Fruit fly (Drosophila melanogaster): Measurements from ENCODE around the gene CASK.

Gene CASK

DNA sequence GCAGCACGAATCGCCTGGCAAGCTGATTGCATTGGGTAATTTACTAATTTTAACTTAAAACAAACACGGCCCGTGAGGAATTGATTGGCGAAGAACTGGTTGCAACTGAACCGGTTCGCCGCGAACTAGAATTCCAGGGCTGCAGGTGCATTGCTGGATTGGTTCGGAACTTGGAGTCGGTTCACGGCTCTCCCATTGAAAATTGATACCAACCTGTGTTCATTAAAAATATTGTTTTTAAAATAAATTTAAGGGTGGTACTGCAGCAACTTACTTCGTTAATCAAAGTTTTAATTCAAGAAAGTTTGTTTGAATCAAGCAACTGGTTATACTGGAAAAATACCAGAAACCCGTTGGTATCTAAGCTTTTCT is at the start of gene CASK:
Gene CASK (minus strand): TSS at position 113 of the 372 bp plus-strand sequence.
- no peak for TF ChIP-seq CG17801 (GFP tag; optimal IDR thresholded peaks at IDR 0.05; ENCODE audit: partially characterized antibody)

DNA sequence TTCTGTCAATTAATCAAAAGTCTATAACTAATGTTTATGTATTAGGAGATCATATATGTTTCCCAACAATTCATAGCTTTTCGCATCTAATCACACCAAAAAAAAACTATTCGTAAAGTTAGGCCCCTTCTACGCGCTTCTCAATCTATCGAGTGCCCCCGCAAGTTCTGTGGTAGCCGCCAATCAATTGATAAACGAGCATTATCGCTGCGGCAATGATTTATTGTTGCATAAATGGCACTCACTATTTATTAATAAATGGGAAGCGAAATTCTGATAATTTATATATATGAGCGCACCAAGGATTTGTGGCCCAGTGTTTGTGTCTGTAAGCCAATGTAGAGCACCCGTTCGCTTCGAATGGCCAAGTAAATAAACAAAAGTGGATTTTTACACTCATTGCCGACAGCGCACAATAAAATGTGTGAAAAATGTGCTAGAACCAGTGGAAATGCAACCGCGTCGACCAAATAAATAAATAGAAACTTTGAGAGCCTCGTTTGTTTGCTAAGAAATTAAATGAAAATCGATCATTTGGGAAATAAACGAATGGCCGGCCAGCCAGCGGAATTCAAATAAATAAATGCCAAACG is 49.0 kb upstream of the CASK start:
- no peak for TF ChIP-seq CG17801 (GFP tag; optimal IDR thresholded peaks at IDR 0.05; ENCODE audit: partially characterized antibody)

DNA sequence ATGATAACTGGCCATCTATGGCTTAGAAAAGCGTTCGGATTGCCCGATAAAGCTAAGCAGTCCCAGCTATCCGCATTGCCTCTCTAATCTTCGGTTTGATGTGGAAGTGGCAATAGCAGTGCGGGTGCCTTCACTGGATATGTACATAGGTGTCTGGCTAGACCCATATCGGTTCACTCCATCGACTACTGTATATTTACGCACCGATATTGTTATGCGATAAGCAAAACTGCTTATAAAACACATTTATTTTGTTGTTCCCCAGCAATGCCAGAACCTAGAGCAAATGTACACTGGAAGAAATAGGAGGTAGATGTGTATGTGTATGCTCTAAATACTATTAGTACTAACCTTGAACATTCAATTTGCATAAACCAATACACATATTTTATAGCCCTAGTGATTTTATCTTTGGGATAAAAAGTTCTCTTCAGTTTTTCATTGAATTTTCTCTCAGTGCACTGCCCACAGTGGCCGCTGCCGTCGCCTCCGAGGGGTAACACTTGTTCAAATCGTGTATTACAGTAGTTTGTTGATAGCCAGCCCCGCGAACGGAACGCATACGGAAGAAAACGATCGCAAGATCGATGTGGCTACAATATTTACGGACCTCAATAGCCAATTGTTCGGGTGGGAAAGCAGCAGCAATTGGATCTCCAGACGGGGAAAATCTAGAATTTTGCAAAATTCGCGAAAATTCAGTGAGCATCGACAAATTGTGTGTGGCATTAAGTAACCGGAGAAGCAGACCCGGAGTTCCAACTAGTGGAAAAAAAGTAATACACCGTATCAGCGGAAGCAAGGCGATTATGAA is 47.9 kb upstream of the CASK start, which contains the start of gene CG31431:
Gene CG31431 (plus strand): TSS at position 524 of the 814 bp plus-strand sequence.
- TF ChIP-seq CG17801 (GFP tag; optimal IDR thresholded peaks at IDR 0.05; ENCODE audit: partially characterized antibody) = peak; percentile 97

DNA sequence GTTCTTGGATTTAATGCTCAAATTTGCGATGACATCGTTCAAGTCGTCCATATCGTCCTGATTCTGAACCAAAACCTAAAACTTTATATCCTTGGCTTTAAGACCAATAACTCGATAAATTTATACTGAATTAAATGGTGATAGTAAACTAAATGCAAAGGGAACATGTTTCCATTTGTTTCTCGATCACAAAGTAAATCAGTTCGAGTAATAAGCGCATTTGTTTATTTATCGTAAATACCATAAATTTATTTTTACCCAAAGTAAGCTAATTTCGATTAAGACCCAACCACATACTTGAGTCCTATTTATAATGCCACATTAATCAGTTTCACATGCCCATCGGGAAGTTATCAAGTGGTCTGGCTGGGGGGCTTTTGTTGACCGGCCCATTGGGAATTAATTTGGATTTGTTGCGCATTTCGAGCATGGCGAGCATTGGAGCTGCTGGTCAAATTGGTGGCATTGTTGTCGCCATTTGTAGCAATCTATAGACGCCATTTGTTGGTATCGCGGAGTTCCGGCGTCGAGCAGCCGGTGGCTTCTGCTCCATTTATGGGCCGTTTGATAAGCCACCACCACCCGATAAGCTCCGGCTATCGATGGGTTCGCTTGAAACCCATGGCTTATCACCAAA is 47.1 kb upstream of the CASK start, which contains the start of gene CG31174:
Gene CG31174 (minus strand): TSS at position 51 of the 637 bp plus-strand sequence.
- no peak for TF ChIP-seq CG17801 (GFP tag; optimal IDR thresholded peaks at IDR 0.05; ENCODE audit: partially characterized antibody)

DNA sequence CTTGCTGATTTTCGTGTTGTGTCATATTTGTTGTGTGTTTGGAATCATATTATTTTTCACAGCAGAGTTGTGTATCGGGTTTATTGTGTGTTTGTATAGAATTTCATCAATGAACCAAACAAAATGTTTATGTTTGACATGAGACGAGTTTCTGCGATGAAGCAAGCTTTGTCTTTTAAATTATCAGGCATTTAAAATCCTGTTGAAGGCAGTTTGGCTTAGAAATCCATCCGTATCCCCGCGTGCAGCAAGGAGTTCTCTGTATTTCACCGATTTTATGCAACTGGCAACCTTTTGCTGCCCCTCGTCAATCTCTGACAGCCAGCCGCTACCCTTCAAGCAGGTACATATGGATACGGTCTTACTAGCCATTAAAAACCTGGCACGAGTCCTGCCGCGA is 45.3 kb upstream of the CASK start, which contains the start of the genes CG6569 and Cby:
Gene CG6569 (minus strand): TSS at position 101 of the 400 bp plus-strand sequence.
Gene Cby (plus strand): TSS at position 185 of the 400 bp plus-strand sequence.
- no peak for TF ChIP-seq CG17801 (GFP tag; optimal IDR thresholded peaks at IDR 0.05; ENCODE audit: partially characterized antibody)

DNA sequence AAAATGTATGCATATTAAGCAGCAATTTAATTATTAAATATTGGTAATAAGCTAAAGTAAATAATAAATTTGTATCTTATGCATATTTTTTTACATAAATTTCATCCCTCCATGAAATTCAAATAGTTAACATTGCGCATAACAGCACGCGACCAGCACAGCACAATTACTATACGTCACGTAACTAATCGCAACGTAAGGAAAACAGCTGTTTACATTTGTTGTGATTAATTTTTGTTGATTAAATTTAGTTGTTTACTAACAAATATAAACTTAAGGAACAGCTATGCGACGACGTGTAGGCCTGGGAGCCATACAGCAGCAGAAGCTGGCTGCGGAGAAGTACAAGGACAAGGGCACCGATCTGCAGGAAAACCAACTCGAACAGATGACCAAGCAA is 42.5 kb upstream of the CASK start, which contains the start of gene lsn:
Gene lsn (plus strand): TSS at position 177 of the 400 bp plus-strand sequence.
- TF ChIP-seq CG17801 (GFP tag; optimal IDR thresholded peaks at IDR 0.05; ENCODE audit: partially characterized antibody) = no peak

DNA sequence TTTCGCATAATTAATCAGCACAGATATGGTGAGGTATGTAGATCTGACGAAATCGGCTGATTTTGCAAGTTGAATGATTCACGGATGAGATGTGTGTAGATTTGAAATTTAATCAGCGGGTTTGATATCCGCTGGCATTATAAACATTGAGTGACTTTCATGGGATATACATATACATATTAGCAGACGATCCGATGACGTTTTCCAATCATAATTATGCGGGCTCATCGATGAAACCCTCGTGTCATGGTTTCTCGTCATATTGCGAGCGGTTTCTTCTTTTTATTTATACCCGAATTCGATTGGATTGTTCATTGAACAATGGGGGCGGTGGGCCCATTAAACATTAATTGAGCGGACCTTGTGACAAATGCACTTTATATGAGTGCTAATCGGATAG is 42.0 kb upstream of the CASK start:
- no peak for TF ChIP-seq CG17801 (GFP tag; optimal IDR thresholded peaks at IDR 0.05; ENCODE audit: partially characterized antibody)

DNA sequence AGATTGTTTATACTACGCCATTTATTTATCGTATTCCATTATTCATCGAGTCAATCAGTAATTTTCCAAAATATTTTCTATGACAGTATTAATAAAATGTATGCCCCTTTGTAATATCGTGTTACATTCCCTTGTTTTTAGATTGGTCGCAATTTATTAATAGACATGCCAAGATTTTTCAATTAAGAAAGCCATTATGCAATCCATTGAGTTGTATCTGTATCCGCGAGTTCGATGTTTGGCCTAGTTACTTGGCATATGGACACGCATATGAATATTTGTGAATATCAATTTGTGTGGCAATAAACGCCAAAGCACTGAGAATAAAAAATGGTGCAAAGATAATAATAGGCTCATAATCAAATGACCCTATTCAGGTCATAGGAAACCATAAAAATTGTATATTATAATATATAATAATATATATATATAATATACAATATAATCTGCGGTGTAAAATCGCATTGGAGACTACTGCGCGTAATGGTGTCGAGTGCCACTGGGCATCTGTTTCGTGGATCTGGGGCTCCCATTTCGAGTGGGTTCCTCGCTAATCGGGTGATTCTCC is 41.4 kb upstream of the CASK start:
- TF ChIP-seq CG17801 (GFP tag; optimal IDR thresholded peaks at IDR 0.05; ENCODE audit: partially characterized antibody) = no peak

DNA sequence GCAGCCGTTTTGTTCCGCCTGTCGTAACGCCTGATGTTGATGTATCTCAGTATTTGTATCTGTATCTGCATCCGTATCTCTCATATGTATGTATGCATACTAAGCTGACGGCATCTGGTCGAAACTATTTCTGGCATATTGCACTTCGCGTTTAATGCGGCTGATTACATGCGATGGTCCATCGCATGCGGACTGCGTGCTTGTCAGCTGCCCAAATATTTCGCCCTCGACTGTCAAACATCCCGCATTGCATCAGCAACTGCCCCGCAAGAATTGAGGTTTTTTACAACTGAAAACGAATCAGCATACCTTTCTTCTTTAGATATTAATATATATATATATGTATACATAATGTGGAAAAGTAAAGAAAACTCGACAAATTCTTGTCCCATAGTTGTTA is 40.4 kb upstream of the CASK start:
- no peak for TF ChIP-seq CG17801 (GFP tag; optimal IDR thresholded peaks at IDR 0.05; ENCODE audit: partially characterized antibody)

DNA sequence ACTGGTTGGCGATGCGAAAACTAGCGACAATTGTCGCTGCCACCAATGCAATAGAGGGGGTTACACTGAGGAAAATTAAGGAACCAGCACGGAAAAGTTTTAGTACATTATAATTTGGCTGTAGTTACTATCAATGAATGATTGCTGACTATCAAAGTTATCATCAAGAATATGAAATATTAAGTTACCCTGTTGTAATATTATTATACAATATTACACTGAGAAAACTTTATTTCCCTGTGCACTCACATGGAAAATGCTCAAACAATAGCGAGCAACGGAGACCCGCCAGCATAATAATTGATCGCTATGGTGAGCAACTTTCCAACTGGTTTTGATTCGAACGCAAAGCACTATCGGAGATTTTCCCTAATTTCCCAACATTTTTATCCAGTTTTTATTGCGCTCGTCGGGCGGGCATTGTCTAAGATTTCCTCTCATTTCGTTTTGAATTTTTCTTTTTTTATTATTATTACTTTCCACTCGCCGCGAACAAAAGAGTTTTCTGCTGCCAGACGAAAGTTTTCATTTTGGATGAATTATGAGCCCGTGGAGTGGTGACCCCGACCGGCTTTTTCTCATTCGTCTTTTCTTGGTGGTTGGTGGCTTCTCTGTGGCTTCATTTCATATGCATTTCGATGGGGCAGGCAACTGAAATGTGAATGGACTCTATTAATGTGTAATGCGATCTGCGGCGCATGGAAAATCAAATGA is 39.8 kb upstream of the CASK start:
- TF ChIP-seq CG17801 (GFP tag; optimal IDR thresholded peaks at IDR 0.05; ENCODE audit: partially characterized antibody) = no peak

DNA sequence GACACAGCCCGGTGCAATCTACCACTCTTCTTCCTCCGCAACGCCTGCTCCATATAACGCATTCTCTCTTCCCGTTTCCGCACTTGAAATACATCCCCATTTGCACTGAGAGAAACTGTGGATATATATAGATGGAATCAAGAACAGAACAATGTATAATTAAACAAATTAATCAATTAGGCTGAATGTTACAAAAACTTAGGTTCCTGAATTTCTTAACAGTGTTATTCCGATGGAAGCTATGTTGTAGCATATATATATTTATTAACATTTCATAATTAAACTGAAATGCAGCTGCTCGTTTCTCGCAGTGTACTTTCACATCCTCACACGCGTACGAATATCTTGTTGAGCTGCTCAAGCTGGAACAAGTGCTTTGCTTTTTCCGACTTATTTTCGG is 37.0 kb upstream of the CASK start:
- TF ChIP-seq CG17801 (GFP tag; optimal IDR thresholded peaks at IDR 0.05; ENCODE audit: partially characterized antibody) = no peak

DNA sequence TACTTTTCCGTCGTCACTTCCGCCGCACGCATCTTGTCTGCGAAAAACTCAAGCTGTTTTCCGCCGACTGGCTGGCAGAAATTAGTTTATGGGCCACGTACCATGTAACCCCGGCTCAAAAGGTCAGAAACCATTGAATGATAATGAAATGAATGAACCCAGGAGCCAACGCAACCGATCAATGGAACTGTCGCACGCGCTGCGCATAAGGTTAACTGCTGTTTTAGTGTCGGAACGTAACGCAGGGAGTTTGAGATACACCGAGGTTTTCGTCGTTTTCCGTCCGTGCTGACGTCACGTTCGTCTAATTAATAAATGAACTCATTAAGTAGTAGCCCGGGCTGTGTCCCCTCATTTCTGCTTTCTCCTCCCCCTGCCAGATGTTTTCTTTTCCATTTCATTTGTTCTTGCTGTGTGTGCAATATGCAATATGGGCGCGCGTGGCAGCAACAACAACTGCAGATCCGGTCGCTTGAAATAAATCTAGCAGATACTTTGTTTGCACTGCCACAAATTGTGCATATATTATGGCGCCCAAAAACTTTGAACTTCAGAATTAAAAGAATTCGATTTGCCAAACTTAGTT is 35.9 kb upstream of the CASK start:
- TF ChIP-seq CG17801 (GFP tag; optimal IDR thresholded peaks at IDR 0.05; ENCODE audit: partially characterized antibody) = no peak

DNA sequence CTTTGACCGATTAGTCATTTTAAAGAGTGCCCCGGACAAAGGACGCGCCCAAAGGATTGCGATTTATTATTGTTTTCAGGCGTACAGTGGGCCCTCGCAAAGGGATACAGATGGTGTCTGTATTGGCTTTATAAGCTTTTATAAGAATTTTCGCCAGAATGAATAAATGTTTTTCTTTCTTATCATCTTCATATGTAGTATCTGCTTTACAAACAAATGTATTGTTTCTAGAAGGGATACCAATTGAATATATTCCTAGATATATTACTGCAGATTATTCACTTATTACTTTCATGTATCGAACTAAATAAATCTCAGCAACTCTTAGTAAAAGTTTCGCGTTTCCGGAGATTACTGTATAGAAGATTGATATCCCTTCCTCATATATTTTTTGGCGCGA is 35.0 kb upstream of the CASK start:
- TF ChIP-seq CG17801 (GFP tag; optimal IDR thresholded peaks at IDR 0.05; ENCODE audit: partially characterized antibody) = no peak

DNA sequence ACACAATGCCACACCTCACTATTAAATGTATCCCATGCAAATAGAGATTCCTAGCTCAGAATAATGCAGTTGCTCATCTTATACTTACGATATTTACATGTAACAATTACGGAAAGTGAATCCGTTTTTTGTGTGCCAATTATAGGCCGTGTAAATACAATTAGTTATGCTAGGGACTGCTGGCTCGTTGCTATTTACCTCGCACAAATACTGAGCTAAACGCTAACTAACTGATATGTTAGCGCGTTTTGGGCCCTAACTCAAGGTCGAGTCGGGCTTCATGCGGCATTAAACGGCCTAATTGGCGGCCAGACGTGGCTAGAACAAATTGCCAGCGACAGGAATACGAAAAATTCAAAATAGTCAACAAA is 34.4 kb upstream of the CASK start:
- TF ChIP-seq CG17801 (GFP tag; optimal IDR thresholded peaks at IDR 0.05; ENCODE audit: partially characterized antibody) = no peak

Measured in ovary, adult (tissue).